Worm (Caenorhabditis elegans) whole organism, L2 larva: ENCODE measurements around the gene C27A7.8.

Experiments
- C34F6.9 ChIP-seq: fragments of 150-350 bp; optimal IDR thresholded peaks from 2 replicates; lab custom pipeline; 2014; ENCODE audit warnings: missing biosample characterization, missing genetic modification characterization
- R02D3.7 ChIP-seq: fragments of 150-350 bp; optimal IDR thresholded peaks from 2 replicates; lab custom pipeline; 2014; ENCODE audit warnings: missing biosample characterization, missing genetic modification characterization
- Y55F3AM.14 ChIP-seq: fragments of 200-800 bp; sonication (Bioruptor generic); optimal IDR thresholded peaks from 2 replicates; lab custom pipeline; 2018; ENCODE audit warnings: mild to moderate bottlenecking, missing genetic modification characterization, missing compliant biosample characterization
- ZK546.5 ChIP-seq: sonication (generic microtip); optimal IDR thresholded peaks from 2 replicates; lab custom pipeline; 2017; ENCODE audit warnings: missing biosample characterization, missing genetic modification characterization
- blmp-1 ChIP-seq: sonication (generic microtip); optimal IDR thresholded peaks from 2 replicates; lab custom pipeline; 2017; ENCODE audit warnings: missing genetic modification characterization, mild to moderate bottlenecking, missing compliant biosample characterization, antibody characterized with exemption, moderate library complexity; ENCODE audit not compliant: insufficient read depth
- ceh-16 ChIP-seq: fragments of 150-350 bp; optimal IDR thresholded peaks from 2 replicates; lab custom pipeline; 2014; ENCODE audit warnings: missing biosample characterization, missing genetic modification characterization
- ceh-82 ChIP-seq: fragments of 150-350 bp; optimal IDR thresholded peaks from 2 replicates; lab custom pipeline; 2014; ENCODE audit warnings: missing biosample characterization, missing genetic modification characterization
- crh-2 ChIP-seq: sonication (generic microtip); optimal IDR thresholded peaks from 2 replicates; lab custom pipeline; 2017; ENCODE audit warnings: missing biosample characterization, missing genetic modification characterization
- egl-27 ChIP-seq: sonication (generic microtip); optimal IDR thresholded peaks from 3 replicates; lab custom pipeline; 2017; ENCODE audit warnings: missing biosample characterization, missing genetic modification reagents, missing genetic modification characterization
- elt-1 ChIP-seq: fragments of 150-350 bp; optimal IDR thresholded peaks from 2 replicates; lab custom pipeline; 2014; ENCODE audit warnings: missing biosample characterization, missing genetic modification characterization
- elt-3 ChIP-seq: sonication (generic microtip); optimal IDR thresholded peaks from 2 replicates; lab custom pipeline; 2017; ENCODE audit warnings: missing biosample characterization, missing genetic modification characterization
- fos-1 ChIP-seq: fragments of 150-350 bp; optimal IDR thresholded peaks from 2 replicates; lab custom pipeline; 2014; ENCODE audit warnings: missing biosample characterization, missing genetic modification characterization
- gmeb-1 ChIP-seq: fragments of 150-350 bp; optimal IDR thresholded peaks from 2 replicates; lab custom pipeline; 2014; ENCODE audit warnings: missing biosample characterization, missing genetic modification characterization
- lin-11 ChIP-seq: fragments of 150-350 bp; sonication (generic microtip); optimal IDR thresholded peaks from 2 replicates; lab custom pipeline; 2014; ENCODE audit warnings: missing biosample characterization, missing genetic modification characterization, inconsistent platforms, mixed read lengths
- lin-13 ChIP-seq: fragments of 150-350 bp; optimal IDR thresholded peaks from 2 replicates; lab custom pipeline; 2014; ENCODE audit warnings: missing biosample characterization, missing genetic modification reagents, missing genetic modification characterization
- lin-39 ChIP-seq: fragments of 150-350 bp; optimal IDR thresholded peaks from 2 replicates; lab custom pipeline; 2014; ENCODE audit warnings: missing biosample characterization, missing genetic modification reagents, missing genetic modification characterization
- lsy-2 ChIP-seq, 2 experiments: fragments of 150-350 bp in 1 of 2; sonication (generic microtip) in 1 of 2; optimal IDR thresholded peaks; 2 replicates each; lab custom pipeline; 2014 to 2017; ENCODE audit warnings: missing biosample characterization in 2 of 2, missing genetic modification characterization in 2 of 2
- mab-5 ChIP-seq: fragments of 150-350 bp; optimal IDR thresholded peaks from 2 replicates; lab custom pipeline; 2014; ENCODE audit warnings: missing biosample characterization, missing genetic modification characterization
- mbf-1 ChIP-seq: sonication (generic microtip); optimal IDR thresholded peaks from 2 replicates; lab custom pipeline; 2017; ENCODE audit warnings: missing biosample characterization, missing genetic modification characterization
- mdl-1 ChIP-seq, 2 experiments: fragments of 150-350 bp in 1 of 2; sonication (generic microtip) in 1 of 2; optimal IDR thresholded peaks; 2 replicates each; lab custom pipeline; 2017; ENCODE audit warnings: missing biosample characterization in 2 of 2, missing genetic modification characterization in 2 of 2
- nhr-10 ChIP-seq: sonication (generic microtip); optimal IDR thresholded peaks from 2 replicates; lab custom pipeline; 2017; ENCODE audit warnings: missing biosample characterization, missing genetic modification characterization
- nhr-11 ChIP-seq: fragments of 150-350 bp; optimal IDR thresholded peaks from 2 replicates; lab custom pipeline; 2014; ENCODE audit warnings: missing biosample characterization, missing genetic modification characterization
- nhr-12 ChIP-seq: fragments of 150-350 bp; optimal IDR thresholded peaks from 2 replicates; lab custom pipeline; 2014; ENCODE audit warnings: missing biosample characterization, missing genetic modification characterization
- nhr-129 ChIP-seq: fragments of 150-350 bp; optimal IDR thresholded peaks from 2 replicates; lab custom pipeline; 2014; ENCODE audit warnings: missing biosample characterization, missing genetic modification characterization
- nhr-21 ChIP-seq: fragments of 150-350 bp; optimal IDR thresholded peaks from 2 replicates; lab custom pipeline; 2014; ENCODE audit warnings: missing biosample characterization, missing genetic modification characterization
- nhr-237 ChIP-seq: fragments of 150-350 bp; optimal IDR thresholded peaks from 2 replicates; lab custom pipeline; 2014; ENCODE audit warnings: missing biosample characterization, missing genetic modification characterization
- nhr-25 ChIP-seq: fragments of 150-350 bp; sonication (generic microtip); optimal IDR thresholded peaks from 3 replicates; lab custom pipeline; 2014; ENCODE audit warnings: missing biosample characterization, missing genetic modification characterization
- nhr-6 ChIP-seq: fragments of 150-350 bp; optimal IDR thresholded peaks from 2 replicates; lab custom pipeline; 2014; ENCODE audit warnings: missing biosample characterization, missing genetic modification characterization
- sem-4 ChIP-seq: fragments of 150-350 bp; optimal IDR thresholded peaks from 2 replicates; lab custom pipeline; 2014; ENCODE audit warnings: missing biosample characterization, missing genetic modification reagents, missing genetic modification characterization
- skn-1 ChIP-seq: sonication (generic microtip); optimal IDR thresholded peaks from 2 replicates; lab custom pipeline; 2017; ENCODE audit warnings: missing biosample characterization, missing genetic modification characterization
- sma-3 ChIP-seq: sonication (generic microtip); optimal IDR thresholded peaks from 2 replicates; lab custom pipeline; 2016; ENCODE audit warnings: missing genetic modification reagents, missing genetic modification characterization, missing compliant biosample characterization
- sma-9 ChIP-seq, 2 experiments: fragments of 150-350 bp in 1 of 2; sonication (generic microtip) in 1 of 2; optimal IDR thresholded peaks; 2 replicates each; lab custom pipeline; 2014 to 2016; ENCODE audit warnings: missing genetic modification characterization in 2 of 2, mild to moderate bottlenecking in 1 of 2, missing biosample characterization in 1 of 2, missing compliant biosample characterization in 1 of 2, missing genetic modification reagents in 1 of 2, moderate library complexity in 1 of 2
- snpc-4 ChIP-seq: fragments of 150-350 bp; optimal IDR thresholded peaks from 2 replicates; lab custom pipeline; 2014; ENCODE audit warnings: missing biosample characterization, missing genetic modification characterization
- unc-39 ChIP-seq: fragments of 150-350 bp; optimal IDR thresholded peaks from 2 replicates; lab custom pipeline; 2014; ENCODE audit warnings: missing biosample characterization, missing genetic modification characterization
- unc-55 ChIP-seq: fragments of 150-350 bp; sonication (generic microtip); optimal IDR thresholded peaks from 3 replicates; lab custom pipeline; 2014; ENCODE audit warnings: missing biosample characterization, missing genetic modification reagents, missing genetic modification characterization
- zag-1 ChIP-seq: fragments of 150-350 bp; optimal IDR thresholded peaks from 2 replicates; lab custom pipeline; 2014; ENCODE audit warnings: missing biosample characterization, missing genetic modification characterization
- ztf-1 ChIP-seq: fragments of 200-800 bp; sonication (Bioruptor generic); conservative IDR thresholded peaks from 2 replicates; pipeline ENCODE4 v1.3.6; 2022; ENCODE audit warnings: missing genetic modification characterization, missing compliant biosample characterization
- ztf-11 ChIP-seq: sonication (generic microtip); optimal IDR thresholded peaks from 2 replicates; lab custom pipeline; 2017; ENCODE audit warnings: missing biosample characterization, missing genetic modification characterization

The C27A7.8 gene

ce11 chrV:12194275-12194674, 41.3 kb downstream of the C27A7.8 start, which contains the start of gene ogdh-2:
Gene ogdh-2, plus strand, starts transcription at chrV:12194507.
- TF ChIP-seq nhr-21 (peak; percentile 6), snpc-4 (tag; lab: Kevin White, UChicago) (no peak), ceh-16 (tag; lab: Kevin White, UChicago) (peak; percentile 39), lsy-2 (tag; optimal IDR thresholded peaks at IDR 0.05; lab: Kevin White, UChicago) (peak in 1 of 2 experiments; percentile 13), sma-9 (GFP tag; optimal IDR thresholded peaks at IDR 0.05; lab: Kevin White, UChicago) (no peak), sma-9 (tag; optimal IDR thresholded peaks at IDR 0.05; lab: Kevin White, UChicago) (no peak), nhr-129 (no peak), gmeb-1 (tag; lab: Kevin White, UChicago) (no peak), mdl-1 (tag; optimal IDR thresholded peaks at IDR 0.05; lab: Kevin White, UChicago) (no peak), sma-3 (GFP tag; lab: Kevin White, UChicago) (peak; percentile 48), ztf-1 (GFP tag; lab: Robert Waterston, UW) (no peak), nhr-25 (tag; lab: Kevin White, UChicago) (peak; percentile 40), lin-11 (no peak), nhr-237 (no peak), fos-1 (tag; lab: Kevin White, UChicago) (peak; percentile 10), sem-4 (no peak), skn-1 (tag; lab: Kevin White, UChicago) (no peak), zag-1 (tag; lab: Kevin White, UChicago) (no peak), ztf-11 (no peak), elt-3 (tag; lab: Kevin White, UChicago) (no peak)

DNA sequence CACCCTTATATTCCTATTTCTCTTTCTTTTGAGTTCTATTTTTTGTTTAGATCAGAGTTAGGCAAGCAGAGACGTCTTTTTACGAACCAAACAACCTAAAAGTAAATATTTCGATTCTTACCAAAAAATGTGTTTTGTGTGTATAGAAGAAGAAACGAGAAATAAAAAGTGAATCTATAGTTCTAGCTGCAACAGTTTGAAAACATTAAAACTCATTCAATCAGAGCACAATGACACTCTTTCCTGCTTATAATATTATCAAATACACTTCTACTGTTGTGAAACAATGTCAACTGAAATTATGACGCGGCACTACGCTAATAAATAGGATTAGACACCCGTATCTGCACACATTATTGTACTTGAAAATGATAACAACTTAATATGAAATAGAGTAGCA, 42.9 kb downstream of the C27A7.8 start, which contains the start of gene ZK836.3:
ZK836.3 (minus strand) TSS at position 101 of the 400 bp plus-strand sequence.
- no peak for TF ChIP-seq lin-11
- no peak for TF ChIP-seq mdl-1 (tag; optimal IDR thresholded peaks at IDR 0.05; lab: Kevin White, UChicago)
- no peak for TF ChIP-seq nhr-12
- no peak for TF ChIP-seq egl-27
- no peak for TF ChIP-seq Y55F3AM.14 (GFP tag; lab: Kevin White, UChicago)
- TF ChIP-seq sma-9 (GFP tag; optimal IDR thresholded peaks at IDR 0.05; lab: Kevin White, UChicago): no peak
- TF ChIP-seq sma-9 (tag; optimal IDR thresholded peaks at IDR 0.05; lab: Kevin White, UChicago): no peak
- TF ChIP-seq blmp-1 (tag; lab: Kevin White, UChicago): no peak
- no peak for TF ChIP-seq zag-1 (tag; lab: Kevin White, UChicago)
- TF ChIP-seq mab-5 (tag; lab: Kevin White, UChicago): no peak
- no peak for TF ChIP-seq unc-55 (GFP tag; lab: Kevin White, UChicago)
- no peak for TF ChIP-seq C34F6.9 (tag; lab: Kevin White, UChicago)
- no peak for TF ChIP-seq elt-1 (tag; lab: Kevin White, UChicago)
- TF ChIP-seq nhr-21: no peak
- TF ChIP-seq R02D3.7 (tag; lab: Kevin White, UChicago): no peak
- no peak for TF ChIP-seq nhr-237
- TF ChIP-seq sem-4: no peak
- no peak for TF ChIP-seq sma-3 (GFP tag; lab: Kevin White, UChicago)
- no peak for TF ChIP-seq nhr-11 (tag; lab: Kevin White, UChicago)

DNA sequence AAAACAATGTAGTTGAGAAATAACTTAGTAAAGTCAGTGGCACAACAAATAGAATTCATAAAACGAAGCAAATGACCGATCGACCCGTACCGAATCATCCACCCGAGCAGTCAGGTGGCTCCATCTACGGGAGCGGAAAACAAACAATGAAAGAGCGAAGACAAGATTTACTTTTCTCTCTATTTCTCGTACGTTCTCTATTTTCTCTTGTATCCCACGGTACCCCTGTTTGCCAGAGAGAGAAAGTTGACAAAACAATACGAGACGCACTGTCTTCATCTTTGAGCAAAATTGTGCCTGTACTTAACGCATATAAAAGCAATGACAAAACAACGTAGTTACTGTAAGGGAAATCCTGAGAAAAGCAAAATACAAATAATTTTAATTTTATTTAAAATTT, 43.7 kb downstream of the C27A7.8 start:
- TF ChIP-seq ceh-82 (tag; lab: Kevin White, UChicago) (no peak), nhr-129 (peak; percentile 18)

ce11 chrV:12197748-12198147, 44.8 kb downstream of the C27A7.8 start:
- TF ChIP-seq ztf-1 (GFP tag; lab: Robert Waterston, UW) (0 out of 2 replicates have a peak, but pooled peaks have one; percentile 44), ZK546.5 (tag; lab: Kevin White, UChicago) (no peak)

ce11 chrV:12198545-12198944, 45.6 kb downstream of the C27A7.8 start, which contains the start of gene lon-3:
Gene lon-3, minus strand, starts transcription at chrV:12198645.
- TF ChIP-seq ztf-1 (GFP tag; lab: Robert Waterston, UW): no peak
- TF ChIP-seq zag-1 (tag; lab: Kevin White, UChicago): no peak

- TF ChIP-seq mab-5 (tag; lab: Kevin White, UChicago) (no peak), ztf-11 (no peak), lin-13 (GFP tag; lab: Kevin White, UChicago) (no peak), ceh-16 (tag; lab: Kevin White, UChicago) (no peak), nhr-10 (tag; lab: Kevin White, UChicago) (no peak), nhr-25 (tag; lab: Kevin White, UChicago) (no peak), sem-4 (peak; percentile 3), ceh-82 (tag; lab: Kevin White, UChicago) (no peak), nhr-237 (no peak), nhr-21 (peak; percentile 80), egl-27 (peak; percentile 27), C34F6.9 (tag; lab: Kevin White, UChicago) (no peak), sma-9 (GFP tag; optimal IDR thresholded peaks at IDR 0.05; lab: Kevin White, UChicago) (peak; percentile 77), sma-9 (tag; optimal IDR thresholded peaks at IDR 0.05; lab: Kevin White, UChicago) (no peak), lin-39 (tag; lab: Kevin White, UChicago) (no peak), lin-11 (no peak), mbf-1 (tag; lab: Kevin White, UChicago) (no peak), nhr-129 (no peak), nhr-6 (no peak), crh-2 (tag; lab: Kevin White, UChicago) (no peak), mdl-1 (tag; optimal IDR thresholded peaks at IDR 0.05; lab: Kevin White, UChicago) (no peak), blmp-1 (tag; lab: Kevin White, UChicago) (no peak), elt-1 (tag; lab: Kevin White, UChicago) (no peak), fos-1 (tag; lab: Kevin White, UChicago) (peak; percentile 9), unc-39 (tag; lab: Kevin White, UChicago) (no peak), ZK546.5 (tag; lab: Kevin White, UChicago) (no peak), skn-1 (tag; lab: Kevin White, UChicago) (no peak)
Observed at ce11 chrV:12199474-12199873, 46.5 kb downstream of the C27A7.8 start.
